Fruit fly (Drosophila melanogaster) Kc167 (cell line): Measurements from ENCODE around the gene Naa20A.

ENCODE experiments used
- Sin3A ChIP-seq: fragments of >200 bp; optimal IDR thresholded peaks from 2 replicates; lab custom pipeline; 2018; ENCODE audit warnings: missing external identifiers
- insv ChIP-seq: fragments of >200 bp; optimal IDR thresholded peaks from 3 replicates; lab custom pipeline; 2018; ENCODE audit warnings: missing external identifiers
- psq ChIP-seq: fragments of >200 bp; optimal IDR thresholded peaks from 2 replicates; lab custom pipeline; 2017; ENCODE audit warnings: missing external identifiers

- TF ChIP-seq Sin3A (lab: Kevin White, UChicago) (no peak), psq (lab: Kevin White, UChicago) (no peak), insv (no peak)
These were observed 44.7 kb upstream of the Naa20A start for dm6 chrX:19667444-19668104.
